Worm (Caenorhabditis elegans) whole organism, mixed stage, embryonic: Measurements from ENCODE around the gene R160.3.

Experiments
- elt-3 ChIP-seq: fragments of 150-350 bp; optimal IDR thresholded peaks from 2 replicates; lab custom pipeline; 2014; ENCODE audit warnings: missing biosample characterization, missing genetic modification characterization
- nhr-237 ChIP-seq: fragments of 150-350 bp; optimal IDR thresholded peaks from 2 replicates; lab custom pipeline; 2014; ENCODE audit warnings: missing biosample characterization, missing genetic modification characterization
- snpc-4 ChIP-seq: fragments of 150-350 bp; optimal IDR thresholded peaks from 2 replicates; lab custom pipeline; 2014; ENCODE audit warnings: missing biosample characterization, missing genetic modification characterization
- unc-62 ChIP-seq: fragments of 150-350 bp; optimal IDR thresholded peaks from 2 replicates; lab custom pipeline; 2014; ENCODE audit warnings: missing biosample characterization, missing genetic modification reagents, missing genetic modification characterization

- no peak for TF ChIP-seq snpc-4
- TF ChIP-seq unc-62 (GFP tag; lab: Kevin White, UChicago) = no peak
- no peak for TF ChIP-seq nhr-237 (tag; lab: Kevin White, UChicago)
- no peak for TF ChIP-seq elt-3
These were observed 10.7 kb upstream of the R160.3 start, which contains the start of gene R160.2 for ce11 chrX:4376801-4377200.
